Worm (Caenorhabditis elegans) whole organism, young adult: ENCODE measurements around the gene tomm-70.

ENCODE experiments used
- F37B4.10 ChIP-seq: fragments of 200-800 bp; sonication (Bioruptor generic); IDR thresholded peaks from 2 replicates; pipeline ENCODE4 v1.3.6; 2022; ENCODE audit warnings: missing genetic modification characterization, missing compliant biosample characterization
- T07F8.4 ChIP-seq: sonication (generic microtip); optimal IDR thresholded peaks from 2 replicates; lab custom pipeline; 2016; ENCODE audit warnings: mild to moderate bottlenecking, missing genetic modification characterization, moderate library complexity, missing compliant biosample characterization
- T26A5.8 ChIP-seq: sonication (generic microtip); optimal IDR thresholded peaks from 2 replicates; lab custom pipeline; 2016; ENCODE audit warnings: missing genetic modification characterization, missing compliant biosample characterization
- ama-1 ChIP-seq, 3 experiments: fragments of 150-350 bp in 1 of 3; sonication (generic microtip) in 2 of 3; optimal IDR thresholded peaks; 2 replicates each; lab custom pipeline; 2014 to 2018; ENCODE audit warnings: missing biosample characterization in 2 of 3, missing genetic modification characterization in 2 of 3, missing genetic modification reagents in 2 of 3
- atf-7 ChIP-seq: sonication (generic microtip); optimal IDR thresholded peaks from 2 replicates; lab custom pipeline; 2017; ENCODE audit warnings: mild to moderate bottlenecking, missing genetic modification characterization, missing compliant biosample characterization
- ceh-79 ChIP-seq: sonication (generic microtip); optimal IDR thresholded peaks from 2 replicates; lab custom pipeline; 2017; ENCODE audit warnings: mild to moderate bottlenecking, missing genetic modification characterization, missing compliant biosample characterization
- lin-26 ChIP-seq: fragments of 200-800 bp; sonication (Bioruptor generic); IDR thresholded peaks from 2 replicates; pipeline ENCODE4 v1.3.6; 2022; ENCODE audit warnings: missing genetic modification reagents, missing genetic modification characterization, missing compliant biosample characterization
- lin-35 ChIP-seq, 3 experiments: fragments of 150-350 bp in 2 of 3; sonication (generic microtip) in 1 of 3; optimal IDR thresholded peaks; 2 replicates each; lab custom pipeline; 2014 to 2018; ENCODE audit warnings: missing biosample characterization in 3 of 3, missing genetic modification characterization in 3 of 3, missing genetic modification reagents in 3 of 3
- sea-2 ChIP-seq: fragments of 200-800 bp; sonication (Bioruptor generic); IDR thresholded peaks from 2 replicates; pipeline ENCODE4 v1.3.6; 2022; ENCODE audit warnings: missing genetic modification characterization, missing compliant biosample characterization
- snpc-1.3 ChIP-seq: sonication (generic microtip); optimal IDR thresholded peaks from 2 replicates; lab custom pipeline; 2017; ENCODE audit warnings: missing genetic modification characterization, mild to moderate bottlenecking, missing compliant biosample characterization, antibody characterized with exemption, moderate library complexity, missing genotype, missing genetic modification reagents; ENCODE audit not compliant: insufficient read depth
- snpc-4 ChIP-seq, 5 experiments: fragments of 150-350 bp in 1 of 5; sonication (generic microtip) in 4 of 5; optimal IDR thresholded peaks; 2 replicates each; lab custom pipeline; 2014 to 2018; ENCODE audit warnings: missing genetic modification characterization in 5 of 5, missing biosample characterization in 3 of 5, antibody characterized with exemption in 2 of 5, mild to moderate bottlenecking in 2 of 5, missing compliant biosample characterization in 2 of 5, missing genotype in 2 of 5, moderate library complexity in 2 of 5, missing genetic modification reagents in 1 of 5
- somi-1 ChIP-seq: fragments of 200-800 bp; sonication (Bioruptor generic); optimal IDR thresholded peaks from 2 replicates; lab custom pipeline; 2018; ENCODE audit warnings: mild to moderate bottlenecking, missing genetic modification characterization, missing compliant biosample characterization

ce11 chrIII:8704765-8705164 is 49.8 kb downstream of the tomm-70 start, which contains the start of gene B0303.16:
- TF ChIP-seq somi-1 (GFP tag; lab: Kevin White, UChicago) (no peak), T26A5.8 (tag; lab: Kevin White, UChicago) (no peak), snpc-4 (GFP tag; optimal IDR thresholded peaks at IDR 0.05; lab: Kevin White, UChicago) (no peak), snpc-4 (tag; optimal IDR thresholded peaks at IDR 0.05; lab: Kevin White, UChicago) (no peak), lin-35 (GFP tag; optimal IDR thresholded peaks at IDR 0.05; lab: Kevin White, UChicago) (no peak), lin-26 (GFP tag; lab: Robert Waterston, UW) (no peak), snpc-1.3 (tag; lab: Kevin White, UChicago) (no peak), ceh-79 (tag; lab: Kevin White, UChicago) (no peak), T07F8.4 (tag; lab: Kevin White, UChicago) (no peak), ama-1 (optimal IDR thresholded peaks at IDR 0.05; lab: Kevin White, UChicago) (no peak), ama-1 (GFP tag; optimal IDR thresholded peaks at IDR 0.05; lab: Kevin White, UChicago) (no peak), sea-2 (GFP tag; lab: Robert Waterston, UW) (no peak), F37B4.10 (GFP tag; lab: Robert Waterston, UW) (no peak), atf-7 (no peak)
